Fruit fly (Drosophila melanogaster) whole organism, embryonic: ENCODE data around the gene Ankle2.

ENCODE experiments used
- Adf1 ChIP-seq: fragments of 200-800 bp; sonication (Bioruptor generic); IDR thresholded peaks from 2 replicates; pipeline ENCODE4 v1.3.6; 2022; ENCODE audit warnings: missing biosample characterization, missing genetic modification characterization
- Atf6 ChIP-seq: fragments of 200-800 bp; sonication (Bioruptor generic); IDR thresholded peaks from 2 replicates; pipeline ENCODE4 v1.3.6; 2022; ENCODE audit warnings: missing biosample characterization, missing genetic modification characterization
- CG10565 ChIP-seq: fragments of 200-800 bp; sonication (Bioruptor generic); optimal IDR thresholded peaks from 3 replicates; lab custom pipeline; 2016; ENCODE audit warnings: missing biosample characterization, mild to moderate bottlenecking, missing genetic modification characterization
- CG11085 ChIP-seq: fragments of 200-800 bp; sonication (Bioruptor generic); IDR thresholded peaks from 2 replicates; pipeline ENCODE4 v1.3.6; 2022; ENCODE audit warnings: missing biosample characterization, missing genetic modification characterization
- CG1233 ChIP-seq: fragments of 200-800 bp; sonication (Bioruptor generic); optimal IDR thresholded peaks from 4 replicates; lab custom pipeline; 2018; ENCODE audit warnings: missing biosample characterization, mild to moderate bottlenecking, missing genetic modification characterization
- CG14667 ChIP-seq: fragments of 200-800 bp; sonication (Bioruptor generic); IDR thresholded peaks from 2 replicates; pipeline ENCODE4 v1.3.6; 2022; ENCODE audit warnings: missing biosample characterization, missing genetic modification characterization
- CG17328 ChIP-seq: fragments of 200-800 bp; sonication (Bioruptor generic); IDR thresholded peaks from 2 replicates; pipeline ENCODE4 v1.3.6; 2022; ENCODE audit warnings: missing biosample characterization, missing genetic modification characterization
- CG17912 ChIP-seq: fragments of 200-800 bp; sonication (Bioruptor generic); optimal IDR thresholded peaks from 2 replicates; lab custom pipeline; 2018; ENCODE audit warnings: missing biosample characterization, mild to moderate bottlenecking, missing genetic modification characterization
- CG31388 ChIP-seq: fragments of 200-800 bp; sonication (Bioruptor generic); optimal IDR thresholded peaks from 2 replicates; lab custom pipeline; 2016; ENCODE audit warnings: missing biosample characterization, missing genetic modification characterization
- CG3281 ChIP-seq: fragments of 200-800 bp; sonication (Bioruptor generic); optimal IDR thresholded peaks from 3 replicates; lab custom pipeline; 2017; ENCODE audit warnings: missing biosample characterization, mild to moderate bottlenecking, missing genetic modification characterization
- CG4328 ChIP-seq: fragments of 200-800 bp; sonication (Bioruptor generic); optimal IDR thresholded peaks from 3 replicates; lab custom pipeline; 2017; ENCODE audit warnings: missing biosample characterization, missing genetic modification reagents, missing genetic modification characterization
- CG4360 ChIP-seq: fragments of 200-800 bp; sonication (Bioruptor generic); IDR thresholded peaks from 2 replicates; pipeline ENCODE4 v1.3.6; 2022; ENCODE audit warnings: missing biosample characterization, missing genetic modification characterization
- CG6272 ChIP-seq: fragments of 200-800 bp; sonication (Bioruptor generic); IDR thresholded peaks from 2 replicates; pipeline ENCODE4 v1.3.6; 2022; ENCODE audit warnings: missing biosample characterization, missing genetic modification characterization
- CG6791 ChIP-seq: fragments of 200-800 bp; sonication (Bioruptor generic); IDR thresholded peaks from 3 replicates; pipeline ENCODE4 v1.3.6; 2022; ENCODE audit warnings: missing biosample characterization, missing genetic modification characterization; ENCODE audit not compliant: partially characterized antibody
- CG7556 ChIP-seq: fragments of 200-800 bp; sonication (Bioruptor generic); optimal IDR thresholded peaks from 2 replicates; lab custom pipeline; 2017; ENCODE audit warnings: missing biosample characterization, mild to moderate bottlenecking, missing genetic modification characterization
- CG9727 ChIP-seq: fragments of 200-800 bp; sonication (Bioruptor generic); optimal IDR thresholded peaks from 3 replicates; lab custom pipeline; 2017; ENCODE audit warnings: missing biosample characterization, mild to moderate bottlenecking, missing genetic modification characterization
- Camta ChIP-seq: fragments of 200-800 bp; sonication (Bioruptor generic); optimal IDR thresholded peaks from 2 replicates; lab custom pipeline; 2016; ENCODE audit warnings: missing biosample characterization, missing genetic modification characterization
- Fer1 ChIP-seq: fragments of 200-800 bp; sonication (Bioruptor generic); optimal IDR thresholded peaks from 2 replicates; lab custom pipeline; 2017; ENCODE audit warnings: missing biosample characterization, mild to moderate bottlenecking, missing genetic modification characterization
- H2.0 ChIP-seq: fragments of 200-800 bp; sonication (Bioruptor generic); IDR thresholded peaks from 2 replicates; pipeline ENCODE4 v1.3.6; 2022; ENCODE audit warnings: missing biosample characterization, missing genetic modification characterization
- HLHmδ ChIP-seq: fragments of 200-800 bp; sonication (Bioruptor generic); optimal IDR thresholded peaks from 2 replicates; lab custom pipeline; 2018; ENCODE audit warnings: missing biosample characterization, mild to moderate bottlenecking, missing genetic modification characterization, moderate library complexity
- Hr78 ChIP-seq, 2 experiments: fragments of 200-800 bp in 1 of 2; fragments of >200 bp in 1 of 2; sonication (Bioruptor generic) in 1 of 2; optimal IDR thresholded peaks; 2 replicates each; lab custom pipeline; 2017 to 2019; ENCODE audit warnings: missing biosample characterization in 2 of 2, missing genetic modification characterization in 2 of 2, mild to moderate bottlenecking in 1 of 2, moderate library complexity in 1 of 2
- PHDP ChIP-seq: fragments of 200-800 bp; sonication (Bioruptor generic); optimal IDR thresholded peaks from 3 replicates; lab custom pipeline; 2018; ENCODE audit warnings: missing biosample characterization, mild to moderate bottlenecking, missing genetic modification characterization, moderate library complexity
- Pdp1 ChIP-seq, 2 experiments: fragments of 200-800 bp; sonication (Bioruptor generic); optimal IDR thresholded peaks; 3 replicates each; lab custom pipeline; 2016; ENCODE audit warnings: missing biosample characterization in 2 of 2, missing genetic modification characterization in 2 of 2, mild to moderate bottlenecking in 1 of 2, moderate library complexity in 1 of 2
- Rx ChIP-seq: fragments of 200-800 bp; sonication (Bioruptor generic); IDR thresholded peaks from 2 replicates; pipeline ENCODE4 v1.3.6; 2022; ENCODE audit warnings: missing biosample characterization, missing genetic modification characterization
- TFAM ChIP-seq: fragments of 200-800 bp; sonication (Bioruptor generic); optimal IDR thresholded peaks from 2 replicates; lab custom pipeline; 2017; ENCODE audit warnings: missing biosample characterization, missing genetic modification characterization, inconsistent platforms
- Xbp1 ChIP-seq: fragments of 200-800 bp; sonication (Bioruptor generic); optimal IDR thresholded peaks from 3 replicates; lab custom pipeline; 2016; ENCODE audit warnings: missing biosample characterization, mild to moderate bottlenecking, missing genetic modification characterization
- abd-A ChIP-seq: fragments of 200-800 bp; sonication (Bioruptor generic); optimal IDR thresholded peaks from 3 replicates; lab custom pipeline; 2019; ENCODE audit warnings: missing biosample characterization, mild to moderate bottlenecking, missing genetic modification characterization, moderate library complexity
- aop ChIP-seq: fragments of 200-800 bp; sonication (Bioruptor generic); IDR thresholded peaks from 2 replicates; pipeline ENCODE4 v1.3.6; 2022; ENCODE audit warnings: missing biosample characterization, missing genetic modification characterization
- ap ChIP-seq: fragments of 200-800 bp; sonication (Bioruptor generic); IDR thresholded peaks from 2 replicates; pipeline ENCODE4 v1.3.6; 2022; ENCODE audit warnings: missing biosample characterization, missing genetic modification characterization
- ato ChIP-seq: fragments of 200-800 bp; sonication (Bioruptor generic); IDR thresholded peaks from 2 replicates; pipeline ENCODE4 v1.3.6; 2022; ENCODE audit warnings: missing biosample characterization, missing genetic modification characterization; ENCODE audit not compliant: partially characterized antibody
- btn ChIP-seq: fragments of 200-800 bp; sonication (Bioruptor generic); optimal IDR thresholded peaks from 2 replicates; lab custom pipeline; 2016; ENCODE audit warnings: missing biosample characterization, missing genetic modification characterization
- cg ChIP-seq: fragments of 200-800 bp; sonication (Bioruptor generic); optimal IDR thresholded peaks from 3 replicates; lab custom pipeline; 2019; ENCODE audit warnings: missing biosample characterization, mild to moderate bottlenecking, missing genetic modification characterization, moderate library complexity
- danr ChIP-seq: fragments of 200-800 bp; sonication (Bioruptor generic); IDR thresholded peaks from 2 replicates; pipeline ENCODE4 v1.3.6; 2022; ENCODE audit warnings: missing biosample characterization, missing genetic modification characterization
- dysf ChIP-seq: fragments of 200-800 bp; sonication (Bioruptor generic); IDR thresholded peaks from 3 replicates; pipeline ENCODE4 v1.3.6; 2022; ENCODE audit warnings: missing biosample characterization, missing genetic modification characterization
- grau ChIP-seq: fragments of 200-800 bp; optimal IDR thresholded peaks from 3 replicates; lab custom pipeline; 2019; ENCODE audit warnings: missing biosample characterization, mild to moderate bottlenecking, missing genetic modification characterization, moderate library complexity
- gro ChIP-seq: fragments of 200-800 bp; sonication (Bioruptor generic); optimal IDR thresholded peaks from 2 replicates; lab custom pipeline; 2016; ENCODE audit warnings: missing biosample characterization, missing genetic modification characterization
- kni ChIP-seq: fragments of 200-800 bp; sonication (Bioruptor generic); optimal IDR thresholded peaks from 3 replicates; lab custom pipeline; 2017; ENCODE audit warnings: mild to moderate bottlenecking, missing biosample characterization, missing genetic modification reagents, missing genetic modification characterization
- luna ChIP-seq: fragments of 200-800 bp; sonication (Bioruptor generic); optimal IDR thresholded peaks from 2 replicates; lab custom pipeline; 2016; ENCODE audit warnings: missing biosample characterization, missing genetic modification characterization
- maf-S ChIP-seq: fragments of 200-800 bp; sonication (Bioruptor generic); optimal IDR thresholded peaks from 2 replicates; lab custom pipeline; 2016; ENCODE audit warnings: missing biosample characterization, missing genetic modification characterization
- phol ChIP-seq: fragments of 200-800 bp; sonication (Bioruptor generic); optimal IDR thresholded peaks from 3 replicates; lab custom pipeline; 2018; ENCODE audit warnings: missing biosample characterization, mild to moderate bottlenecking, missing genetic modification characterization, moderate library complexity
- pros ChIP-seq: fragments of 200-800 bp; sonication (Bioruptor generic); optimal IDR thresholded peaks from 3 replicates; lab custom pipeline; 2019; ENCODE audit warnings: missing biosample characterization, mild to moderate bottlenecking, missing genetic modification characterization, moderate library complexity
- schlank ChIP-seq: fragments of 200-800 bp; sonication (Bioruptor generic); optimal IDR thresholded peaks from 2 replicates; lab custom pipeline; 2018; ENCODE audit warnings: missing biosample characterization, mild to moderate bottlenecking, missing genetic modification characterization
- scrt ChIP-seq: fragments of 200-800 bp; sonication (Bioruptor generic); optimal IDR thresholded peaks from 2 replicates; lab custom pipeline; 2018; ENCODE audit warnings: missing biosample characterization, mild to moderate bottlenecking, missing genetic modification characterization, moderate library complexity
- sd ChIP-seq: fragments of 200-800 bp; sonication (Bioruptor generic); optimal IDR thresholded peaks from 3 replicates; lab custom pipeline; 2018; ENCODE audit warnings: missing biosample characterization, mild to moderate bottlenecking, missing genetic modification characterization, moderate library complexity
- sisA ChIP-seq: fragments of 200-800 bp; sonication (Bioruptor generic); IDR thresholded peaks from 2 replicates; pipeline ENCODE4 v1.3.6; 2022; ENCODE audit warnings: missing biosample characterization, missing genetic modification characterization
- so ChIP-seq: fragments of 200-800 bp; sonication (Bioruptor generic); IDR thresholded peaks from 3 replicates; pipeline ENCODE4 v1.3.6; 2022; ENCODE audit warnings: missing biosample characterization, missing genetic modification characterization
- sug ChIP-seq: fragments of 200-800 bp; optimal IDR thresholded peaks from 2 replicates; lab custom pipeline; 2019; ENCODE audit warnings: missing biosample characterization, mild to moderate bottlenecking, missing genetic modification characterization, moderate library complexity
- twi ChIP-seq: fragments of 200-800 bp; optimal IDR thresholded peaks from 2 replicates; lab custom pipeline; 2019; ENCODE audit warnings: missing biosample characterization, mild to moderate bottlenecking, missing genetic modification characterization, moderate library complexity
- unpg ChIP-seq: fragments of 200-800 bp; sonication (Bioruptor generic); optimal IDR thresholded peaks from 3 replicates; lab custom pipeline; 2018; ENCODE audit warnings: missing biosample characterization, mild to moderate bottlenecking, missing genetic modification characterization, moderate library complexity
- vvl ChIP-seq: fragments of 200-800 bp; sonication (Bioruptor generic); IDR thresholded peaks from 2 replicates; pipeline ENCODE4 v1.3.6; 2022; ENCODE audit warnings: missing biosample characterization, missing genetic modification characterization

The Ankle2 gene

dm6 chrX:17624983-17625401 lies 46.0 kb upstream of the Ankle2 start (continued):
- TF ChIP-seq Xbp1 (GFP tag; lab: Kevin White, UChicago) (peak; percentile 76), ap (peak; percentile 54; the same call in 1 of the 2 replicates), CG9727 (GFP tag; lab: Kevin White, UChicago) (peak; percentile 84), H2.0 (peak; percentile 52), dysf (GFP tag; lab: Robert Waterston, UW) (peak; percentile 90), sug (peak; percentile 85), Atf6 (GFP tag; lab: Robert Waterston, UW) (peak; percentile 90), Rx (GFP tag; lab: Robert Waterston, UW) (peak; percentile 32; the same call in 1 of the 2 replicates), CG14667 (peak; percentile 59; the same call in 1 of the 2 replicates), pros (peak; percentile 6), btn (GFP tag; lab: Kevin White, UChicago) (peak; percentile 47), Hr78 (GFP tag; optimal IDR thresholded peaks at IDR 0.05; lab: Kevin White, UChicago) (peak in 1 of 2 experiments; percentile 72), TFAM (GFP tag; lab: Kevin White, UChicago) (peak; percentile 13), phol (tag; lab: Kevin White, UChicago) (peak; percentile 89), cg (GFP tag; lab: Kevin White, UChicago) (peak; percentile 26), grau (tag; lab: Kevin White, UChicago) (peak; percentile 91), CG1233 (GFP tag; lab: Kevin White, UChicago) (peak; percentile 90), CG7556 (GFP tag; lab: Kevin White, UChicago) (peak; percentile 91), ato (GFP tag; lab: Robert Waterston, UW) (no peak), Adf1 (GFP tag; lab: Robert Waterston, UW) (peak; percentile 25; the same call in 1 of the 2 replicates), unpg (GFP tag; lab: Kevin White, UChicago) (peak; percentile 93), abd-A (tag; lab: Kevin White, UChicago) (peak; percentile 56), kni (GFP tag; lab: Kevin White, UChicago) (peak; percentile 63), CG4360 (peak; percentile 34; the same call in 1 of the 2 replicates), Fer1 (peak; percentile 95), HLHmδ (GFP tag; lab: Kevin White, UChicago) (no peak), PHDP (tag; lab: Kevin White, UChicago) (peak; percentile 93), CG17912 (GFP tag; lab: Kevin White, UChicago) (peak; percentile 45), luna (GFP tag; lab: Kevin White, UChicago) (peak; percentile 53), danr (GFP tag; lab: Robert Waterston, UW) (peak; percentile 72), maf-S (GFP tag; lab: Kevin White, UChicago) (peak; percentile 72), twi (tag; lab: Kevin White, UChicago) (peak; percentile 58), CG6272 (peak; percentile 53), CG10565 (GFP tag; lab: Kevin White, UChicago) (peak; percentile 15), gro (GFP tag; lab: Kevin White, UChicago) (peak; percentile 81), so (GFP tag; lab: Robert Waterston, UW) (peak; percentile 80), sisA (peak; percentile 69), Pdp1 (GFP tag; optimal IDR thresholded peaks at IDR 0.05; lab: Kevin White, UChicago) (peak; percentile 65 to 79), vvl (GFP tag; lab: Robert Waterston, UW) (peak; percentile 89), CG6791 (GFP tag; lab: Robert Waterston, UW) (no peak), sd (tag; lab: Kevin White, UChicago) (peak; percentile 71), CG17328 (peak; percentile 50), CG4328 (GFP tag; lab: Kevin White, UChicago) (peak; percentile 88), aop (no peak), CG31388 (GFP tag; lab: Kevin White, UChicago) (peak; percentile 57), CG11085 (peak; percentile 44; the same call in 1 of the 2 replicates), schlank (tag; lab: Kevin White, UChicago) (peak; percentile 75), scrt (GFP tag; lab: Kevin White, UChicago) (peak; percentile 75), Camta (peak; percentile 68), CG3281 (GFP tag; lab: Kevin White, UChicago) (peak; percentile 94)
